Fruit fly (Drosophila melanogaster): Measurements from ENCODE around the gene RpS27.
A peak's percentile ranks its signal among the peaks of the same experiment; 100 is the strongest.

Gene RpS27

dm6 chr3R:25215123-25215522 lies 32.2 kb downstream of the RpS27 start, which contains the start of gene Saysd1 (continued):
- no peak for TF ChIP-seq CG1647 (GFP tag; optimal IDR thresholded peaks at IDR 0.05)
- TF ChIP-seq Gug (GFP tag; IDR thresholded peaks at IDR 0.05), result peak; percentile 35; the same call in 1 of the 4 replicates
- no peak for TF ChIP-seq CG13296 (GFP tag; optimal IDR thresholded peaks at IDR 0.05)
- no peak for TF ChIP-seq HLHmδ (GFP tag; optimal IDR thresholded peaks at IDR 0.05)
- peak in 1 of 2 experiments; percentile 13 for TF ChIP-seq dpn (GFP tag; optimal IDR thresholded peaks at IDR 0.05)
- no peak for TF ChIP-seq CG12104 (GFP tag; optimal IDR thresholded peaks at IDR 0.05)
- TF ChIP-seq CG3065 (GFP tag; optimal IDR thresholded peaks at IDR 0.05), result no peak
- TF ChIP-seq sens-2 (GFP tag; IDR thresholded peaks at IDR 0.05), result no peak
- peak; percentile 37 for TF ChIP-seq CG1603 (tag; optimal IDR thresholded peaks at IDR 0.05)
- TF ChIP-seq CG10431 (GFP tag; optimal IDR thresholded peaks at IDR 0.05), result no peak
- no peak for TF ChIP-seq HHEX (GFP tag; optimal IDR thresholded peaks at IDR 0.05)
- no peak for TF ChIP-seq mirr (GFP tag; optimal IDR thresholded peaks at IDR 0.05)
- no peak for TF ChIP-seq jigr1 (GFP tag; IDR thresholded peaks at IDR 0.05)
- TF ChIP-seq CG11504 (tag; optimal IDR thresholded peaks at IDR 0.05), result no peak
- 0 out of 2 replicates have a peak, but pooled peaks have one; percentile 29 for TF ChIP-seq ara (GFP tag; IDR thresholded peaks at IDR 0.05)
- no peak for TF ChIP-seq ewg (GFP tag; optimal IDR thresholded peaks at IDR 0.05)
- peak; percentile 14 for TF ChIP-seq CG4854 (GFP tag; optimal IDR thresholded peaks at IDR 0.05)
- TF ChIP-seq so (GFP tag; IDR thresholded peaks at IDR 0.05), result no peak
- TF ChIP-seq CHES-1-like (GFP tag; optimal IDR thresholded peaks at IDR 0.05), result no peak
- peak; percentile 32; the same call in 1 of the 3 replicates for TF ChIP-seq gce (GFP tag; IDR thresholded peaks at IDR 0.05)
- peak; percentile 10 for TF ChIP-seq CG7271 (tag; optimal IDR thresholded peaks at IDR 0.05)
- TF ChIP-seq YL-1 (GFP tag; optimal IDR thresholded peaks at IDR 0.05), result no peak
- 0 out of 3 replicates have a peak, but pooled peaks have one; percentile 34 for TF ChIP-seq CG11695 (GFP tag; IDR thresholded peaks at IDR 0.05)
- no peak for TF ChIP-seq CG10366 (GFP tag; IDR thresholded peaks at IDR 0.05)
- TF ChIP-seq CG11696 (GFP tag; IDR thresholded peaks at IDR 0.05), result no peak
- no peak for TF ChIP-seq sima (GFP tag; optimal IDR thresholded peaks at IDR 0.05)
- TF ChIP-seq Sox100B (GFP tag; optimal IDR thresholded peaks at IDR 0.05), result peak; percentile 16
- no peak for TF ChIP-seq psq (GFP tag; optimal IDR thresholded peaks at IDR 0.05)
- TF ChIP-seq CG4360 (GFP tag; IDR thresholded peaks at IDR 0.05), result peak; percentile 53; the same call in 1 of the 2 replicates
- TF ChIP-seq fd102C (GFP tag; optimal IDR thresholded peaks at IDR 0.05), result no peak
- TF ChIP-seq CG3995 (GFP tag; optimal IDR thresholded peaks at IDR 0.05), result no peak
- peak; percentile 85 for TF ChIP-seq hb (GFP tag; IDR thresholded peaks at IDR 0.05; ENCODE audit: partially characterized antibody)
- no peak for TF ChIP-seq seq (GFP tag; IDR thresholded peaks at IDR 0.05)
- TF ChIP-seq ERR (GFP tag; optimal IDR thresholded peaks at IDR 0.05), result no peak
- TF ChIP-seq al (GFP tag; IDR thresholded peaks at IDR 0.05), result no peak
- TF ChIP-seq slou (GFP tag; optimal IDR thresholded peaks at IDR 0.05), result no peak
- TF ChIP-seq trem (tag; optimal IDR thresholded peaks at IDR 0.05), result peak; percentile 17
- no peak for TF ChIP-seq D19B (GFP tag; optimal IDR thresholded peaks at IDR 0.05)
- no peak for TF ChIP-seq fd96Cb (tag; optimal IDR thresholded peaks at IDR 0.05)
- no peak for TF ChIP-seq Drgx (GFP tag; IDR thresholded peaks at IDR 0.05)
- no peak for TF ChIP-seq dmrt11E (tag; optimal IDR thresholded peaks at IDR 0.05)
- TF ChIP-seq lilli (GFP tag; optimal IDR thresholded peaks at IDR 0.05), result no peak
- TF ChIP-seq CG14965 (GFP tag; optimal IDR thresholded peaks at IDR 0.05; ENCODE audit: borderline replicate concordance), result no peak
- TF ChIP-seq oc (tag; optimal IDR thresholded peaks at IDR 0.05), result no peak
- TF ChIP-seq CG10147 (GFP tag; optimal IDR thresholded peaks at IDR 0.05), result peak; percentile 13
- TF ChIP-seq CG18619 (GFP tag; optimal IDR thresholded peaks at IDR 0.05), result no peak
- no peak for TF ChIP-seq bowl (GFP tag; IDR thresholded peaks at IDR 0.05)
- TF ChIP-seq CG6854 (GFP tag; optimal IDR thresholded peaks at IDR 0.05), result no peak
- no peak for TF ChIP-seq shn (GFP tag; optimal IDR thresholded peaks at IDR 0.05)
- TF ChIP-seq CG10462 (GFP tag; optimal IDR thresholded peaks at IDR 0.05), result no peak
- peak; percentile 71 for TF ChIP-seq nerfin-2 (GFP tag; IDR thresholded peaks at IDR 0.05; ENCODE audit: partially characterized antibody)
- no peak for TF ChIP-seq CG31365 (tag; optimal IDR thresholded peaks at IDR 0.05)

All from whole organism, embryonic.